Worm (Caenorhabditis elegans): ENCODE data around the gene F08G12.5.

Gene F08G12.5

ce11 chrX:11310285-11310838, at the start of gene F08G12.5:
Gene F08G12.5 (minus strand): TSS chrX:11310285.
- TF ChIP-seq egl-5 (tag; optimal IDR thresholded peaks at IDR 0.05) (peak; percentile 0), hmg-11 (tag; optimal IDR thresholded peaks at IDR 0.05) (no peak), pqm-1 (tag; optimal IDR thresholded peaks at IDR 0.05) (peak; percentile 10), unc-62 (GFP tag; optimal IDR thresholded peaks at IDR 0.05) (no peak), nhr-12 (tag; optimal IDR thresholded peaks at IDR 0.05) (no peak), fos-1 (tag; optimal IDR thresholded peaks at IDR 0.05) (no peak), nhr-11 (tag; optimal IDR thresholded peaks at IDR 0.05) (no peak), pha-4 (tag; optimal IDR thresholded peaks at IDR 0.05) (peak; percentile 57), ceh-16 (tag; optimal IDR thresholded peaks at IDR 0.05) (no peak)

ce11 chrX:11357516-11357915, 47.4 kb upstream of the F08G12.5 start, which contains the start of gene pgp-4:
Gene pgp-4 (plus strand): TSS chrX:11357816.
- TF ChIP-seq nhr-28 (tag; optimal IDR thresholded peaks at IDR 0.05) (no peak), nhr-237 (tag; optimal IDR thresholded peaks at IDR 0.05) (no peak), nfya-1 (tag; optimal IDR thresholded peaks at IDR 0.05; ENCODE audit: insufficient read depth) (no peak), pha-4 (tag; optimal IDR thresholded peaks at IDR 0.05) (no peak), elt-3 (tag; optimal IDR thresholded peaks at IDR 0.05) (no peak), tbx-2 (tag; optimal IDR thresholded peaks at IDR 0.05) (no peak)

DNA sequence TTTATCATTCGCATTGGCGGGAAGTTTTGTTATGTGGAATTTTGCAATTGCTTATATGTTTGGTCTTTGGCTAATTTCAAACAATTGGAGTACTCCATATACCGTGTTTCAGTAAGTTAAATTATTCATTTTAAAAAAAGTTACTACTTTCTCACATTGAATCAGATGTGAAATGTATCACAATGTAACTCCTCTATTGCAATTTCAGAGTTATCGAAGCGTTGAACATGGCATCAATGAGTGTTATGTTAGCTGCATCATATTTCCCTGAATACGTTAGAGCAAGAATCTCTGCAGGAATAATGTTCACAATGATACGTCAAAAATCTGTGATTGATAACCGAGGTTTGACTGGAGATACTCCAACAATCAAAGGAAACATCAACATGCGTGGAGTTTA, 45.8 kb upstream of the F08G12.5 start:
- TF ChIP-seq nhr-43 (tag; optimal IDR thresholded peaks at IDR 0.05; ENCODE audit: poor library complexity, severe bottlenecking) (no peak), eor-1 (tag; optimal IDR thresholded peaks at IDR 0.05) (no peak), nhr-25 (tag; optimal IDR thresholded peaks at IDR 0.05) (no peak), nhr-23 (tag; optimal IDR thresholded peaks at IDR 0.05) (no peak), nhr-11 (tag; optimal IDR thresholded peaks at IDR 0.05) (no peak), hmg-11 (tag; optimal IDR thresholded peaks at IDR 0.05) (no peak), elt-3 (tag; optimal IDR thresholded peaks at IDR 0.05) (no peak), mml-1 (tag; optimal IDR thresholded peaks at IDR 0.05) (no peak), nhr-77 (tag; optimal IDR thresholded peaks at IDR 0.05) (no peak), snpc-4 (tag; optimal IDR thresholded peaks at IDR 0.05) (no peak)

DNA sequence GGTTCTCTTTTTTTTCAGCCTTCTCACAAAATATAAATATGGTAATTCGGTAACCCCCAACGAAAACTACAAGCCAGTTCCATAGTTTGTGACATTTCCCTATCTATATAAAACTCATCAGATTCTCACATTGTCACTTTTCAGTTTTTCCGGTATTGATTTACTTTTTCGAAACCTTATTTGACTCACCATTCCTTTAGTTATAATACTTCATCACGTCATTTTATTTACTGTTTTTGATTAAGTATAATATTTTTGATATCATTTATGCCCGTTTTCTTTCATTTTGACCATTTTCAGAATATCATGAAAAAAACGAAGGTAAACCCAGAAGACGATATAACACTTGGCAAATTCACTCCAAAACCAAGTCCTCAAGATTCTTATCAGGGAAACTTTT, 41.8 kb upstream of the F08G12.5 start, which contains the start of gene pgp-3:
Gene pgp-3 (plus strand): TSS at position 301 of the 400 bp plus-strand sequence.
- TF ChIP-seq ztf-4 (tag; optimal IDR thresholded peaks at IDR 0.05) = no peak
- TF ChIP-seq jun-1 (tag; optimal IDR thresholded peaks at IDR 0.05) = no peak
- no peak for TF ChIP-seq unc-62 (GFP tag; optimal IDR thresholded peaks at IDR 0.05)
- no peak for TF ChIP-seq ztf-11 (tag; optimal IDR thresholded peaks at IDR 0.05)
- no peak for TF ChIP-seq nhr-76 (tag; optimal IDR thresholded peaks at IDR 0.05)
- no peak for TF ChIP-seq nfya-1 (tag; optimal IDR thresholded peaks at IDR 0.05; ENCODE audit: insufficient read depth)
- no peak for TF ChIP-seq pqm-1 (tag; optimal IDR thresholded peaks at IDR 0.05)
- TF ChIP-seq lin-39 (tag; optimal IDR thresholded peaks at IDR 0.05) = no peak
- TF ChIP-seq ceh-16 (tag; optimal IDR thresholded peaks at IDR 0.05) = no peak
- no peak for TF ChIP-seq nhr-77 (tag; optimal IDR thresholded peaks at IDR 0.05)

ce11 chrX:11351288-11351687, 41.2 kb upstream of the F08G12.5 start:
- TF ChIP-seq ztf-4 (tag; optimal IDR thresholded peaks at IDR 0.05) (no peak), elt-2 (tag; optimal IDR thresholded peaks at IDR 0.05) (peak; percentile 91), skn-1 (tag; optimal IDR thresholded peaks at IDR 0.05) (no peak), ceh-82 (tag; optimal IDR thresholded peaks at IDR 0.05) (no peak), pqm-1 (tag; optimal IDR thresholded peaks at IDR 0.05) (peak; percentile 21), aly-2 (tag; optimal IDR thresholded peaks at IDR 0.05) (no peak)

ce11 chrX:11346155-11346554, 36.1 kb upstream of the F08G12.5 start, which contains the start of gene oct-2:
Gene oct-2 (plus strand): TSS chrX:11346455.
- TF ChIP-seq nhr-43 (tag; optimal IDR thresholded peaks at IDR 0.05; ENCODE audit: poor library complexity, severe bottlenecking) (no peak), hmg-11 (tag; optimal IDR thresholded peaks at IDR 0.05) (no peak), eor-1 (tag; optimal IDR thresholded peaks at IDR 0.05) (no peak), egl-27 (tag; optimal IDR thresholded peaks at IDR 0.05) (no peak), jun-1 (tag; optimal IDR thresholded peaks at IDR 0.05) (no peak), daf-12 (tag; optimal IDR thresholded peaks at IDR 0.05) (no peak)

Data from whole organism, L3 larva.